Worm (Caenorhabditis elegans) whole organism, L4/young adult: ENCODE data around the gene K01A12.3.

ENCODE experiments used
- W03F9.2 ChIP-seq: fragments of 150-350 bp; optimal IDR thresholded peaks from 2 replicates; lab custom pipeline; 2014; ENCODE audit warnings: missing biosample characterization, missing genetic modification characterization
- dao-5 ChIP-seq: sonication (generic microtip); optimal IDR thresholded peaks from 2 replicates; lab custom pipeline; 2016; ENCODE audit warnings: missing genotype, missing genetic modification characterization, moderate library complexity, missing compliant biosample characterization

DNA sequence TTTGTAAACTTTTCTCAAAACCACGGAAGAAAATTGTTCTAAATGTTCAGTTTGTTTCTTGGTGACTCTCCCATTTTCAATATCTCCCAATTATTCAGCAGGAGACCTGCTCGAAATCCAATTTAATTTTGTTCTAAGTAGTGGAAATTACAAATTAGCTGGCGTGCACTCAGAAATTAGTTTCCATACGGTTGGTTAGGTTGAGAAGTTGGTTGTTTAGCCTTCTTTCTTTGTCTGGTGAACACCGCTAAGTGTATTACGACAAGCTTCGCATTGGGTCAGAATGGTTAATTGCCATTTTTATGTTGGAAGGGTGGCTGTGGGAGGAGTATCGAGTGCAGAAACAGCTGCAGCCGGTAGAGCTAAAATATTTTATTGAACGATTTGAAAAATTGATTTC lies 23.6 kb upstream of the K01A12.3 start:
- TF ChIP-seq W03F9.2 (tag; lab: Kevin White, UChicago) (no peak), dao-5 (no peak)
